Worm (Caenorhabditis elegans) whole organism, mixed stage, embryonic: ENCODE data around the gene str-166.

Source experiments
- M03D4.4 ChIP-seq: sonication (generic microtip); optimal IDR thresholded peaks from 2 replicates; lab custom pipeline; 2017; ENCODE audit warnings: mild to moderate bottlenecking, missing genetic modification characterization, missing compliant biosample characterization
- bed-3 ChIP-seq: fragments of 200-800 bp; sonication (Bioruptor generic); optimal IDR thresholded peaks from 3 replicates; lab custom pipeline; 2018; ENCODE audit warnings: mild to moderate bottlenecking, missing genetic modification characterization, moderate library complexity, missing compliant biosample characterization
- blmp-1 ChIP-seq: fragments of 150-350 bp; optimal IDR thresholded peaks from 2 replicates; lab custom pipeline; 2014; ENCODE audit warnings: missing biosample characterization, missing genetic modification characterization
- ceh-39 ChIP-seq: fragments of 150-350 bp; optimal IDR thresholded peaks from 2 replicates; lab custom pipeline; 2014; ENCODE audit warnings: missing biosample characterization, missing genetic modification characterization
- ceh-43 ChIP-seq: fragments of 200-800 bp; sonication (Bioruptor generic); optimal IDR thresholded peaks from 2 replicates; lab custom pipeline; 2018; ENCODE audit warnings: mild to moderate bottlenecking, missing genetic modification characterization, moderate library complexity, missing compliant biosample characterization
- ceh-83 ChIP-seq: fragments of 200-800 bp; sonication (Bioruptor generic); optimal IDR thresholded peaks from 2 replicates; lab custom pipeline; 2018; ENCODE audit warnings: mild to moderate bottlenecking, missing genetic modification characterization, missing compliant biosample characterization
- ces-1 ChIP-seq: fragments of 150-350 bp; optimal IDR thresholded peaks from 2 replicates; lab custom pipeline; 2014; ENCODE audit warnings: missing biosample characterization, missing genetic modification reagents, missing genetic modification characterization
- elt-1 ChIP-seq: sonication (generic microtip); optimal IDR thresholded peaks from 2 replicates; lab custom pipeline; 2017; ENCODE audit warnings: missing genetic modification characterization, mild to moderate bottlenecking, missing compliant biosample characterization, antibody characterized with exemption, moderate library complexity, borderline replicate concordance; ENCODE audit not compliant: insufficient read depth
- flh-1 ChIP-seq: fragments of 200-800 bp; sonication (Bioruptor generic); optimal IDR thresholded peaks from 2 replicates; lab custom pipeline; 2018; ENCODE audit warnings: mild to moderate bottlenecking, missing genetic modification characterization, moderate library complexity, missing compliant biosample characterization
- hlh-1 ChIP-seq: fragments of 150-350 bp; optimal IDR thresholded peaks from 2 replicates; lab custom pipeline; 2014; ENCODE audit warnings: missing biosample characterization, missing genetic modification reagents, missing genetic modification characterization
- lsy-2 ChIP-seq: fragments of 150-350 bp; optimal IDR thresholded peaks from 2 replicates; lab custom pipeline; 2014; ENCODE audit warnings: missing biosample characterization, missing genetic modification characterization
- mab-5 ChIP-seq: fragments of 150-350 bp; optimal IDR thresholded peaks from 2 replicates; lab custom pipeline; 2014; ENCODE audit warnings: missing biosample characterization, missing genetic modification characterization
- mep-1 ChIP-seq: fragments of 150-350 bp; optimal IDR thresholded peaks from 2 replicates; lab custom pipeline; 2017; ENCODE audit warnings: missing biosample characterization, missing genetic modification reagents, missing genetic modification characterization, inconsistent platforms
- mls-2 ChIP-seq: sonication (generic microtip); optimal IDR thresholded peaks from 2 replicates; lab custom pipeline; 2016; ENCODE audit warnings: mild to moderate bottlenecking, missing genetic modification characterization, moderate library complexity, missing compliant biosample characterization
- nhr-12 ChIP-seq: fragments of 150-350 bp; optimal IDR thresholded peaks from 2 replicates; lab custom pipeline; 2014; ENCODE audit warnings: missing biosample characterization, missing genetic modification characterization
- nhr-2 ChIP-seq: fragments of 150-350 bp; optimal IDR thresholded peaks from 2 replicates; lab custom pipeline; 2014; ENCODE audit warnings: missing biosample characterization, missing genetic modification characterization
- nhr-237 ChIP-seq: fragments of 150-350 bp; optimal IDR thresholded peaks from 2 replicates; lab custom pipeline; 2014; ENCODE audit warnings: missing biosample characterization, missing genetic modification characterization
- nhr-28 ChIP-seq: fragments of 150-350 bp; optimal IDR thresholded peaks from 2 replicates; lab custom pipeline; 2014; ENCODE audit warnings: missing biosample characterization, missing genetic modification characterization
- pha-4 ChIP-seq: fragments of 150-350 bp; optimal IDR thresholded peaks from 2 replicates; lab custom pipeline; 2018; ENCODE audit warnings: missing biosample characterization, missing genetic modification reagents, missing genetic modification characterization
- sem-2 ChIP-seq: fragments of 200-800 bp; sonication (Bioruptor generic); optimal IDR thresholded peaks from 2 replicates; lab custom pipeline; 2018; ENCODE audit warnings: mild to moderate bottlenecking, missing genetic modification characterization, missing compliant biosample characterization
- snpc-4 ChIP-seq: fragments of 150-350 bp; optimal IDR thresholded peaks from 2 replicates; lab custom pipeline; 2014; ENCODE audit warnings: missing biosample characterization, missing genetic modification characterization
- sptf-1 ChIP-seq: sonication (generic microtip); optimal IDR thresholded peaks from 2 replicates; lab custom pipeline; 2017; ENCODE audit warnings: mild to moderate bottlenecking, missing genetic modification characterization, moderate library complexity, missing compliant biosample characterization
- tbx-8 ChIP-seq: fragments of 200-800 bp; sonication (Bioruptor generic); optimal IDR thresholded peaks from 2 replicates; lab custom pipeline; 2018; ENCODE audit warnings: mild to moderate bottlenecking, missing genetic modification characterization, moderate library complexity, missing compliant biosample characterization
- unc-120 ChIP-seq: sonication (generic microtip); optimal IDR thresholded peaks from 2 replicates; lab custom pipeline; 2017; ENCODE audit warnings: missing genetic modification characterization, missing compliant biosample characterization; ENCODE audit not compliant: poor library complexity, severe bottlenecking
- unc-62 ChIP-seq: fragments of 150-350 bp; optimal IDR thresholded peaks from 2 replicates; lab custom pipeline; 2014; ENCODE audit warnings: missing biosample characterization, missing genetic modification reagents, missing genetic modification characterization
- zip-8 ChIP-seq: fragments of 150-350 bp; optimal IDR thresholded peaks from 2 replicates; lab custom pipeline; 2014; ENCODE audit warnings: missing biosample characterization, missing genetic modification characterization
- ztf-11 ChIP-seq: fragments of 150-350 bp; optimal IDR thresholded peaks from 2 replicates; lab custom pipeline; 2014; ENCODE audit warnings: missing biosample characterization, missing genetic modification characterization

Gene str-166

ce11 chrIV:4917774-4918173 is 33.7 kb downstream of the str-166 start, which contains the start of gene str-158:
TSS of gene str-158 (plus strand) at chrIV:4918074.
- TF ChIP-seq ztf-11 (no peak), nhr-2 (tag; lab: Kevin White, UChicago) (no peak), hlh-1 (tag; lab: Kevin White, UChicago) (no peak), sem-2 (no peak), sptf-1 (tag; lab: Kevin White, UChicago) (no peak), ceh-43 (no peak), mab-5 (tag; lab: Kevin White, UChicago) (no peak), ceh-39 (tag; lab: Kevin White, UChicago) (no peak), snpc-4 (no peak), mep-1 (no peak), elt-1 (tag; lab: Kevin White, UChicago) (no peak), pha-4 (tag; lab: Kevin White, UChicago) (no peak), unc-120 (tag; lab: Kevin White, UChicago) (no peak), ceh-83 (GFP tag; lab: Kevin White, UChicago) (no peak)

DNA sequence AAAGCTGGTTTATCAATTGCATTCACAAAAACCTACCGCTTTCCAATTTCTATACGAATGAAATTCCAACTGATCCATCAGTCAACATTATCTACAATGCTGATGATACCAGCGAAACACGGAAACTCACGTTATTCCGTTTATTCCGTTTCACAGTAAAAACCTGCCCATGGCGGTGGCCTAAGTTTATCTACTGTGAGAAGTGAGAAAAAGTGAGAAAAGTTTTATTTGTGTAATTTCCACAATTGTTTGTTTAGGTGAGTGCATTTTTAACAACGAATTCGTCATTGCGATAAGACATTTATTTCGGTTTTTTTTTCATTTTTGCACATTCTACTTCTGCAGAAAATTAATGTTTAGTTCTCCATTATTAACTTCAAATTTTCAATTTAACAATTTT is 46.0 kb downstream of the str-166 start, which contains the start of gene Y9C9A.8:
Y9C9A.8 (plus strand) TSS at position 301 of the 400 bp plus-strand sequence.
- no peak for TF ChIP-seq nhr-237 (tag; lab: Kevin White, UChicago)
- no peak for TF ChIP-seq snpc-4
- TF ChIP-seq mls-2: no peak
- TF ChIP-seq lsy-2 (tag; lab: Kevin White, UChicago): no peak
- TF ChIP-seq blmp-1: no peak
- TF ChIP-seq ceh-43: no peak
- no peak for TF ChIP-seq ztf-11

DNA sequence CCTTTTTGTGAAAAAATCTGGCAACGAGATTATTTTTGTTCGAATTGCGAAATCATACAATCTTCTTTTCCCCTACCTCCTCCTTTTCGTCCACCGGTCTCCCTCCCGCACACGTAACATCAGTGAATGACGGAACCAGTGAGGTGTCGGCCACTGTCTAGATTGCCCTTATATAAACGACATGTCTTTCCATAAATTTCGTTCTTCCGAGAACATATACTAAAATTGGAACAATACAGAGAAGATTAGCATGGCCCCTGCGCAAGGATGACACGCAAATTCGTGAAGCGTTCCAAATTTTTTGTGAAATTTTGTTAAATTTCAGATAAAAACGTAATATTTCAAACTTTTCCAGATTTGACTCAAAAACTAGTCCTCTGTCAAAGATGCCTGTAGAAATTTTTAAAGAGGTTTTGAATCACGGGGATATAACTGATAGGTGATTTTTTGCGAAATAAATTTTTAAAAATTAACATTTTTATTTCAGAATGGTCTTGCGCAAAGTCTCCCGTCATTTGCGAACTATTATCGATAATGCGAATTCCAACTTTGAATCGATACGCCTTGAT is 46.8 kb downstream of the str-166 start:
- TF ChIP-seq ces-1 (GFP tag; lab: Kevin White, UChicago): no peak
- no peak for TF ChIP-seq bed-3
- TF ChIP-seq unc-120 (tag; lab: Kevin White, UChicago): no peak
- no peak for TF ChIP-seq unc-62 (GFP tag; lab: Kevin White, UChicago)
- no peak for TF ChIP-seq flh-1 (GFP tag; lab: Kevin White, UChicago)
- no peak for TF ChIP-seq nhr-237 (tag; lab: Kevin White, UChicago)
- TF ChIP-seq nhr-12 (tag; lab: Kevin White, UChicago): no peak

- TF ChIP-seq nhr-28 (no peak), bed-3 (no peak), M03D4.4 (no peak), mep-1 (no peak), tbx-8 (GFP tag; lab: Kevin White, UChicago) (no peak), zip-8 (tag; lab: Kevin White, UChicago) (no peak), snpc-4 (no peak)
Observed at ce11 chrIV:4934103-4934502, 50.0 kb downstream of the str-166 start, which contains the start of gene str-153. TSS of gene str-153 (plus strand) at chrIV:4934403.
